Worm (Caenorhabditis elegans): ENCODE results near the gene C25F9.6.

DNA sequence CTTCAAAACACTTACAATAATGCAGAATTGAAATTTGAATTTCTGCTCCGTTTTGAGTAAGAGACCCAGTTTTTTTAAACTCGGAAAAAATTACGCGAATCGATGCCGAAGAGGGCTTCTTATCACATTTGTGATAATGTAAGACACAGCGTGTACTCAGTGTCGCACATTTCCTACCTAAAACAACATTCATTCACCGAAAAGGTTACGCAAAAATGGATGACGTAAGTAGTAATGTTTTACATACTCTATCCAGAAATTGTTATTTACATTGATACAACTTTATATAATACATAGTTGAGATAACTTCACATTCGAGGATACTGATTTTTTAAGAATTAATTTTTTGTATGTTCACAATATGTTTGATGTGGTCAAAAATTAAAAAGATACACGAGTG lies 11.3 kb upstream of the C25F9.6 start, which contains the start of the genes C25F9.4 and C25F9.9:
- no peak for TF ChIP-seq pha-4 (tag; optimal IDR thresholded peaks at IDR 0.05)
- TF ChIP-seq ceh-82 (tag; optimal IDR thresholded peaks at IDR 0.05): no peak
- TF ChIP-seq ZK546.5 (tag; optimal IDR thresholded peaks at IDR 0.05): no peak
- TF ChIP-seq nhr-76 (tag; optimal IDR thresholded peaks at IDR 0.05): no peak
- no peak for TF ChIP-seq nhr-28 (tag; optimal IDR thresholded peaks at IDR 0.05)
- TF ChIP-seq mdl-1 (tag; optimal IDR thresholded peaks at IDR 0.05): no peak
